Fruit fly (Drosophila melanogaster): ENCODE data around the gene CG33229.
A peak's percentile ranks its signal among the peaks of the same experiment; 100 is the strongest.

DNA sequence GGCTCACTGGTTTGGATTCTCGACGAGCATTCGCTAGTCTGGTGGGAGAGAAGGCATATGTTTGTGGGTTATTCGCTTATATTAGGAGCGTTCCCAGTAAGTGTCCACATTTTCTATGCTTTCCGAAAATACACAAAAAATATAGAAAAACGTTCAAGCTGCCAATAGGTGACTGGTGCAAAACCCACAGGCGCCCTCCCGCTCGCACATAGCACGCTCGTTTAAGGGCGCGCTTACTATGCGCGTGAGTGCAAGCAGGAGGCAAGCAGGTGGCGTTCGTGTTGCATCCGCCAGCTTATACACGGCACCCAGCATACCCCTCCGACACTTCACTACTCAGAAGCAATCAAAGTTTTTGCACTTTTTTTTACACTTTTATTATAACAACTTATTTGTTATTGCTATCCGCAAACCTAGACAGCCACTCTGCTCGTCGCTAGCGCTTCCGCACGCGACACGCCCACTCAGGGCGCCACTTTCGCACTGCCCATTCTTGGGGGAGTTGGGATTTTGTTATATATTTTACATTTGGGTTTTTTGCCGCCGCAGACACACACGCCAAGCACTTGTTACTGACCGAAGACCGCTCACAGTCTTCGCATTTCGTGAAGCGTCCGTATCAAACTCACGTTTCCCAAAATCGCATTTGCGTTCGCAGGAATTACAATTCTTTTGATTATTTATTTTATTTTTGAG is 24.5 kb upstream of the CG33229 start:
- no peak for TF ChIP-seq CG7368 (GFP tag; optimal IDR thresholded peaks at IDR 0.05)
- TF ChIP-seq fd85E (GFP tag; optimal IDR thresholded peaks at IDR 0.05): no peak
- TF ChIP-seq CG8632 (GFP tag; optimal IDR thresholded peaks at IDR 0.05): no peak
- no peak for TF ChIP-seq Met (GFP tag; optimal IDR thresholded peaks at IDR 0.05)
- TF ChIP-seq CG3032 (tag; optimal IDR thresholded peaks at IDR 0.05): no peak
- no peak for TF ChIP-seq Hr39 (GFP tag; optimal IDR thresholded peaks at IDR 0.05)
- no peak for TF ChIP-seq OdsH (GFP tag; optimal IDR thresholded peaks at IDR 0.05)
- no peak for TF ChIP-seq net (GFP tag; optimal IDR thresholded peaks at IDR 0.05)
- TF ChIP-seq CG8319 (GFP tag; optimal IDR thresholded peaks at IDR 0.05): no peak
- TF ChIP-seq Lpt (GFP tag; optimal IDR thresholded peaks at IDR 0.05): peak; percentile 36
